Fruit fly (Drosophila melanogaster): ENCODE results near the gene CG4558.

dm6 chrX:6867175-6868023, 17.8 kb downstream of the CG4558 start, which contains the start of gene CG14434:
- no peak for TF ChIP-seq CG8478 (optimal IDR thresholded peaks at IDR 0.05)
- TF ChIP-seq usp (GFP tag; optimal IDR thresholded peaks at IDR 0.05) = no peak
- TF ChIP-seq pan (optimal IDR thresholded peaks at IDR 0.05) = no peak
- no peak for TF ChIP-seq Dll (optimal IDR thresholded peaks at IDR 0.05)
